Fruit fly (Drosophila melanogaster): ENCODE data around the gene CG5111.

The CG5111 gene

dm6 chr3R:25472635-25473552 is 33.2 kb upstream of the CG5111 start, which contains the start of the genes Fur1 and Vps33B (continued):
- peak; percentile 95 for TF ChIP-seq Ets96B (tag; optimal IDR thresholded peaks at IDR 0.05)
- TF ChIP-seq Smox (GFP tag; optimal IDR thresholded peaks at IDR 0.05), result peak; percentile 98
- TF ChIP-seq Blimp-1 (GFP tag; optimal IDR thresholded peaks at IDR 0.05), result peak; percentile 86
- peak; percentile 98 for TF ChIP-seq Eip75B (GFP tag; optimal IDR thresholded peaks at IDR 0.05)
- TF ChIP-seq CG34406 (GFP tag; optimal IDR thresholded peaks at IDR 0.05), result peak; percentile 97
- peak; percentile 98 for TF ChIP-seq CG3919 (GFP tag; optimal IDR thresholded peaks at IDR 0.05)
- TF ChIP-seq acj6 (GFP tag; optimal IDR thresholded peaks at IDR 0.05), result peak; percentile 98
- TF ChIP-seq spab (GFP tag; optimal IDR thresholded peaks at IDR 0.05), result peak; percentile 90
- TF ChIP-seq CG4318 (GFP tag; optimal IDR thresholded peaks at IDR 0.05), result peak; percentile 97
- TF ChIP-seq ss (GFP tag; optimal IDR thresholded peaks at IDR 0.05), result peak; percentile 89 to 94

- TF ChIP-seq fkh (GFP tag; optimal IDR thresholded peaks at IDR 0.05) (peak; percentile 95), Sox15 (GFP tag; optimal IDR thresholded peaks at IDR 0.05) (no peak)
Measured at dm6 chr3R:25476744-25477143, 29.3 kb upstream of the CG5111 start, which contains the start of the genes CG4553 and MED28. CG4553 (minus strand) TSS chr3R:25476915. MED28 (plus strand) TSS chr3R:25477003.

dm6 chr3R:25482463-25483173 is 23.5 kb upstream of the CG5111 start, which contains the start of the genes XNP, CG42488 and CG5116:
XNP (minus strand) TSS chr3R:25482834.
CG42488 (plus strand) TSS chr3R:25483098.
CG5116 (plus strand) TSS chr3R:25483098.
- TF ChIP-seq CG8119 (GFP tag; IDR thresholded peaks at IDR 0.05), result peak; percentile 75
- no peak for TF ChIP-seq fd85E (GFP tag; optimal IDR thresholded peaks at IDR 0.05)
- TF ChIP-seq net (GFP tag; optimal IDR thresholded peaks at IDR 0.05), result peak; percentile 75
- peak; percentile 35 for TF ChIP-seq CG31627 (GFP tag; optimal IDR thresholded peaks at IDR 0.05)
- TF ChIP-seq Gug (GFP tag; IDR thresholded peaks at IDR 0.05), result no peak
- peak; percentile 56 for TF ChIP-seq CG10669 (GFP tag; optimal IDR thresholded peaks at IDR 0.05)
- TF ChIP-seq svp (GFP tag), result no peak
- TF ChIP-seq CG11762 (GFP tag; optimal IDR thresholded peaks at IDR 0.05; ENCODE audit: insufficient read depth), result no peak
- peak; percentile 79 for TF ChIP-seq Lpt (GFP tag; optimal IDR thresholded peaks at IDR 0.05)
- no peak for TF ChIP-seq Sox102F (GFP tag; optimal IDR thresholded peaks at IDR 0.05)
- TF ChIP-seq CG11294 (GFP tag; IDR thresholded peaks at IDR 0.05), result no peak; the same call in 1 of the 2 replicates
- peak; percentile 17 for TF ChIP-seq CG8632 (GFP tag; optimal IDR thresholded peaks at IDR 0.05)
- peak; percentile 63 for TF ChIP-seq CG1621 (tag; optimal IDR thresholded peaks at IDR 0.05)
- TF ChIP-seq Ets96B (tag; optimal IDR thresholded peaks at IDR 0.05), result peak; percentile 72
- no peak for TF ChIP-seq achi (GFP tag; optimal IDR thresholded peaks at IDR 0.05)
- TF ChIP-seq CG7368 (GFP tag; optimal IDR thresholded peaks at IDR 0.05), result no peak
- peak; percentile 62 for TF ChIP-seq lz (GFP tag; optimal IDR thresholded peaks at IDR 0.05)
- no peak for TF ChIP-seq Smox (GFP tag; optimal IDR thresholded peaks at IDR 0.05)
- TF ChIP-seq Eip75B (GFP tag; optimal IDR thresholded peaks at IDR 0.05), result no peak
- TF ChIP-seq CG15336 (GFP tag; IDR thresholded peaks at IDR 0.05), result peak; percentile 69
- no peak for TF ChIP-seq Blimp-1 (GFP tag; optimal IDR thresholded peaks at IDR 0.05)
- TF ChIP-seq CG6808 (GFP tag; optimal IDR thresholded peaks at IDR 0.05), result peak; percentile 84
- TF ChIP-seq vri (GFP tag; optimal IDR thresholded peaks at IDR 0.05), result no peak
- TF ChIP-seq Hr38 (GFP tag; optimal IDR thresholded peaks at IDR 0.05), result no peak
- peak; percentile 51 for TF ChIP-seq Eip78C (GFP tag)
- TF ChIP-seq dac (GFP tag; optimal IDR thresholded peaks at IDR 0.05), result peak; percentile 68
- peak; percentile 73 for TF ChIP-seq CG32006 (GFP tag; optimal IDR thresholded peaks at IDR 0.05)
- no peak for TF ChIP-seq CG10631 (GFP tag; optimal IDR thresholded peaks at IDR 0.05)
- no peak for TF ChIP-seq Ets21C (GFP tag; optimal IDR thresholded peaks at IDR 0.05)
- peak; percentile 64 for TF ChIP-seq esn (GFP tag; optimal IDR thresholded peaks at IDR 0.05)
- TF ChIP-seq Hr4 (GFP tag; optimal IDR thresholded peaks at IDR 0.05), result no peak
- no peak for TF ChIP-seq CG4318 (GFP tag; optimal IDR thresholded peaks at IDR 0.05)
- TF ChIP-seq CG8319 (GFP tag; optimal IDR thresholded peaks at IDR 0.05), result no peak
- TF ChIP-seq cyc (GFP tag; optimal IDR thresholded peaks at IDR 0.05), result peak; percentile 32
- no peak for TF ChIP-seq CG3919 (GFP tag; optimal IDR thresholded peaks at IDR 0.05)
- TF ChIP-seq acj6 (GFP tag; optimal IDR thresholded peaks at IDR 0.05), result no peak
- TF ChIP-seq salr (GFP tag; optimal IDR thresholded peaks at IDR 0.05), result peak in 1 of 2 experiments; percentile 73
- TF ChIP-seq fd59A (GFP tag; optimal IDR thresholded peaks at IDR 0.05), result peak; percentile 44

Measured in whole organism, prepupa.